Worm (Caenorhabditis elegans) whole organism, L2 larva: ENCODE measurements around the gene srg-4.

Experiments used
- mdl-1 ChIP-seq, 2 experiments: fragments of 150-350 bp in 1 of 2; sonication (generic microtip) in 1 of 2; optimal IDR thresholded peaks; 2 replicates each; lab custom pipeline; 2017; ENCODE audit warnings: missing biosample characterization in 2 of 2, missing genetic modification characterization in 2 of 2
- nhr-6 ChIP-seq: fragments of 150-350 bp; optimal IDR thresholded peaks from 2 replicates; lab custom pipeline; 2014; ENCODE audit warnings: missing biosample characterization, missing genetic modification characterization

DNA sequence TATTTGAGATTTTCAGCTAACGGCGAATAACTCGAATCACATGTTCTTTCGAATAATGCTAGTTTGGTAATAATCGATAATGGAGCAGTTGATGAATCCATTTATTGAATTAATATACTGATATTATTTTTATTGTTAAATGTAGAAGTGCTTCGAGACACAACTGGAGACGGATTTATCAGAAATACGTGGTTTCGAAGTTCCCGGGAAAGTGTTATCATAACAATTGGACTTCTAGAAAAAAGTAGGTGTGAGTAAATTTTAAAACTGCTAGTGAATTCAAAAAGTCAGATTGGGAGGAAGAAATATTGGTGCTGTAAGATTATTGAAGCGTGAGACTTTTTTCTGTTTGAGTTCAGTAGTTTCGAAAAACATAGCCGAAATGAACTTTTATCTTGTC is 1.8 kb downstream of the srg-4 start, which contains the start of gene srg-2:
- TF ChIP-seq nhr-6 (tag; lab: Kevin White, UChicago) (no peak), mdl-1 (tag; optimal IDR thresholded peaks at IDR 0.05; lab: Kevin White, UChicago) (no peak)
